Worm (Caenorhabditis elegans) whole organism, L2 larva: Measurements from ENCODE around the gene K08D8.9.

Experiments used
- C34F6.9 ChIP-seq: fragments of 150-350 bp; optimal IDR thresholded peaks from 2 replicates; lab custom pipeline; 2014; ENCODE audit warnings: missing biosample characterization, missing genetic modification characterization
- F13H6.1 ChIP-seq: sonication (generic microtip); optimal IDR thresholded peaks from 2 replicates; lab custom pipeline; 2016; ENCODE audit warnings: missing genetic modification characterization, missing compliant biosample characterization
- R02D3.7 ChIP-seq: fragments of 150-350 bp; optimal IDR thresholded peaks from 2 replicates; lab custom pipeline; 2014; ENCODE audit warnings: missing biosample characterization, missing genetic modification characterization
- Y55F3AM.14 ChIP-seq: fragments of 200-800 bp; sonication (Bioruptor generic); optimal IDR thresholded peaks from 2 replicates; lab custom pipeline; 2018; ENCODE audit warnings: mild to moderate bottlenecking, missing genetic modification characterization, missing compliant biosample characterization
- ZK546.5 ChIP-seq: sonication (generic microtip); optimal IDR thresholded peaks from 2 replicates; lab custom pipeline; 2017; ENCODE audit warnings: missing biosample characterization, missing genetic modification characterization
- blmp-1 ChIP-seq: sonication (generic microtip); optimal IDR thresholded peaks from 2 replicates; lab custom pipeline; 2017; ENCODE audit warnings: missing genetic modification characterization, mild to moderate bottlenecking, missing compliant biosample characterization, antibody characterized with exemption, moderate library complexity; ENCODE audit not compliant: insufficient read depth
- ceh-16 ChIP-seq: fragments of 150-350 bp; optimal IDR thresholded peaks from 2 replicates; lab custom pipeline; 2014; ENCODE audit warnings: missing biosample characterization, missing genetic modification characterization
- ceh-82 ChIP-seq: fragments of 150-350 bp; optimal IDR thresholded peaks from 2 replicates; lab custom pipeline; 2014; ENCODE audit warnings: missing biosample characterization, missing genetic modification characterization
- crh-2 ChIP-seq: sonication (generic microtip); optimal IDR thresholded peaks from 2 replicates; lab custom pipeline; 2017; ENCODE audit warnings: missing biosample characterization, missing genetic modification characterization
- dmd-4 ChIP-seq: sonication (generic microtip); optimal IDR thresholded peaks from 2 replicates; lab custom pipeline; 2017; ENCODE audit warnings: missing biosample characterization, missing genetic modification characterization
- egl-27 ChIP-seq: sonication (generic microtip); optimal IDR thresholded peaks from 3 replicates; lab custom pipeline; 2017; ENCODE audit warnings: missing biosample characterization, missing genetic modification reagents, missing genetic modification characterization
- elt-1 ChIP-seq: fragments of 150-350 bp; optimal IDR thresholded peaks from 2 replicates; lab custom pipeline; 2014; ENCODE audit warnings: missing biosample characterization, missing genetic modification characterization
- elt-3 ChIP-seq: sonication (generic microtip); optimal IDR thresholded peaks from 2 replicates; lab custom pipeline; 2017; ENCODE audit warnings: missing biosample characterization, missing genetic modification characterization
- fos-1 ChIP-seq: fragments of 150-350 bp; optimal IDR thresholded peaks from 2 replicates; lab custom pipeline; 2014; ENCODE audit warnings: missing biosample characterization, missing genetic modification characterization
- gmeb-1 ChIP-seq: fragments of 150-350 bp; optimal IDR thresholded peaks from 2 replicates; lab custom pipeline; 2014; ENCODE audit warnings: missing biosample characterization, missing genetic modification characterization
- lin-39 ChIP-seq: fragments of 150-350 bp; optimal IDR thresholded peaks from 2 replicates; lab custom pipeline; 2014; ENCODE audit warnings: missing biosample characterization, missing genetic modification reagents, missing genetic modification characterization
- mab-5 ChIP-seq: fragments of 150-350 bp; optimal IDR thresholded peaks from 2 replicates; lab custom pipeline; 2014; ENCODE audit warnings: missing biosample characterization, missing genetic modification characterization
- mbf-1 ChIP-seq: sonication (generic microtip); optimal IDR thresholded peaks from 2 replicates; lab custom pipeline; 2017; ENCODE audit warnings: missing biosample characterization, missing genetic modification characterization
- mdl-1 ChIP-seq, 2 experiments: fragments of 150-350 bp in 1 of 2; sonication (generic microtip) in 1 of 2; optimal IDR thresholded peaks; 2 replicates each; lab custom pipeline; 2017; ENCODE audit warnings: missing biosample characterization in 2 of 2, missing genetic modification characterization in 2 of 2
- nhr-10 ChIP-seq: sonication (generic microtip); optimal IDR thresholded peaks from 2 replicates; lab custom pipeline; 2017; ENCODE audit warnings: missing biosample characterization, missing genetic modification characterization
- nhr-11 ChIP-seq: fragments of 150-350 bp; optimal IDR thresholded peaks from 2 replicates; lab custom pipeline; 2014; ENCODE audit warnings: missing biosample characterization, missing genetic modification characterization
- nhr-129 ChIP-seq: fragments of 150-350 bp; optimal IDR thresholded peaks from 2 replicates; lab custom pipeline; 2014; ENCODE audit warnings: missing biosample characterization, missing genetic modification characterization
- nhr-21 ChIP-seq: fragments of 150-350 bp; optimal IDR thresholded peaks from 2 replicates; lab custom pipeline; 2014; ENCODE audit warnings: missing biosample characterization, missing genetic modification characterization
- nhr-23 ChIP-seq: fragments of 150-350 bp; optimal IDR thresholded peaks from 2 replicates; lab custom pipeline; 2014; ENCODE audit warnings: missing biosample characterization, missing genetic modification reagents, missing genetic modification characterization
- nhr-25 ChIP-seq: fragments of 150-350 bp; sonication (generic microtip); optimal IDR thresholded peaks from 3 replicates; lab custom pipeline; 2014; ENCODE audit warnings: missing biosample characterization, missing genetic modification characterization
- nhr-6 ChIP-seq: fragments of 150-350 bp; optimal IDR thresholded peaks from 2 replicates; lab custom pipeline; 2014; ENCODE audit warnings: missing biosample characterization, missing genetic modification characterization
- nhr-77 ChIP-seq: fragments of 150-350 bp; optimal IDR thresholded peaks from 2 replicates; lab custom pipeline; 2014; ENCODE audit warnings: missing biosample characterization, missing genetic modification characterization
- peb-1 ChIP-seq: fragments of 150-350 bp; optimal IDR thresholded peaks from 2 replicates; lab custom pipeline; 2014; ENCODE audit warnings: missing biosample characterization, missing genetic modification characterization
- sem-4 ChIP-seq: fragments of 150-350 bp; optimal IDR thresholded peaks from 2 replicates; lab custom pipeline; 2014; ENCODE audit warnings: missing biosample characterization, missing genetic modification reagents, missing genetic modification characterization
- skn-1 ChIP-seq: sonication (generic microtip); optimal IDR thresholded peaks from 2 replicates; lab custom pipeline; 2017; ENCODE audit warnings: missing biosample characterization, missing genetic modification characterization
- sma-9 ChIP-seq, 2 experiments: fragments of 150-350 bp in 1 of 2; sonication (generic microtip) in 1 of 2; optimal IDR thresholded peaks; 2 replicates each; lab custom pipeline; 2014 to 2016; ENCODE audit warnings: missing genetic modification characterization in 2 of 2, mild to moderate bottlenecking in 1 of 2, missing biosample characterization in 1 of 2, missing compliant biosample characterization in 1 of 2, missing genetic modification reagents in 1 of 2, moderate library complexity in 1 of 2
- unc-39 ChIP-seq: fragments of 150-350 bp; optimal IDR thresholded peaks from 2 replicates; lab custom pipeline; 2014; ENCODE audit warnings: missing biosample characterization, missing genetic modification characterization
- unc-55 ChIP-seq: fragments of 150-350 bp; sonication (generic microtip); optimal IDR thresholded peaks from 3 replicates; lab custom pipeline; 2014; ENCODE audit warnings: missing biosample characterization, missing genetic modification reagents, missing genetic modification characterization
- zag-1 ChIP-seq: fragments of 150-350 bp; optimal IDR thresholded peaks from 2 replicates; lab custom pipeline; 2014; ENCODE audit warnings: missing biosample characterization, missing genetic modification characterization
- ztf-1 ChIP-seq: fragments of 200-800 bp; sonication (Bioruptor generic); conservative IDR thresholded peaks from 2 replicates; pipeline ENCODE4 v1.3.6; 2022; ENCODE audit warnings: missing genetic modification characterization, missing compliant biosample characterization
- ztf-11 ChIP-seq: sonication (generic microtip); optimal IDR thresholded peaks from 2 replicates; lab custom pipeline; 2017; ENCODE audit warnings: missing biosample characterization, missing genetic modification characterization
- ztf-4 ChIP-seq: fragments of 150-350 bp; optimal IDR thresholded peaks from 2 replicates; lab custom pipeline; 2014; ENCODE audit warnings: missing biosample characterization, missing genetic modification characterization

The K08D8.9 gene

DNA sequence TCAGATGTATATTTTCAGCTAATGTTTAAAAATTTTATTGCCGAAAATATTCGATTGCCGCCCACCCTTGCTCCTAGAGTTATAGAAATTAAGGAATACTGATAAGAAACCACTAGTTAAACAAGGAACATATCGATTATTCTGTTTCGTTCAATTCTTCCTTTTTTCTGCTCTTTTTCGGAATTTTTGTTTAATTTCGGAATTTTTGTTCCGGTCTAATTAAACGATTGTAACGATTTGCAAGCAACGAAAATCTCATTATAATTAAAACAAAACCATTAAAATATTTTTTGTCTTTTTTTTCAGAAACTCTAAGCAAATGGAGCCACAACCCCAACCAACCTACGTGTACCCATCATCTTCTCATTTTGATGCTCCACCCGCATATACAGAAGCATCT, 7.3 kb upstream of the K08D8.9 start, which contains the start of gene K08D8.1:
Gene K08D8.1 (plus strand): TSS at position 301 of the 400 bp plus-strand sequence.
- TF ChIP-seq fos-1 (no peak), ztf-4 (tag; lab: Kevin White, UChicago) (no peak), C34F6.9 (tag; lab: Kevin White, UChicago) (no peak), unc-39 (tag; lab: Kevin White, UChicago) (no peak), elt-1 (no peak), dmd-4 (tag; lab: Kevin White, UChicago) (no peak), lin-39 (tag; lab: Kevin White, UChicago) (no peak)

DNA sequence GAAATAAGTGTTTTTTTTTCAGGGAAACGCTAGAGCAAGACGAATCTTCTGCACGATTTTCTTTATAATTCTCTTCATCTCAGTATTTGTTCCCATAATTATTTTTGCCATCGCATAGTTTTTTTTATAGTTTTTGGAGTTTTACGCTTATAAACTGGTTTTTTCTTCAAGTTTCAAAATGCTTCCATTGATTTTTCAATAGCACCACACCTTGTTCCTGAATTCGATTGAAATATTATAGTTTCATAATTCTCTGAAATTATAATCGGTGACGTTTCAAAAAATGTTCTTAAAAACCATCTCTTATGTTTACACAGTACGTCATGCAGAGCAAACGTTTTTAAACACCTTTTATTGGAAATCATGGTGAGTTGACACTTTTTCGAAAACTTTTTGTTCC, 6.3 kb upstream of the K08D8.9 start, which contains the start of gene K08D8.12:
Gene K08D8.12 (plus strand): TSS at position 301 of the 400 bp plus-strand sequence.
- TF ChIP-seq ceh-82 (tag; lab: Kevin White, UChicago) (no peak), mab-5 (no peak), nhr-21 (tag; lab: Kevin White, UChicago) (no peak), Y55F3AM.14 (GFP tag; lab: Kevin White, UChicago) (no peak), dmd-4 (tag; lab: Kevin White, UChicago) (no peak), mbf-1 (no peak), nhr-129 (tag; lab: Kevin White, UChicago) (no peak), ztf-1 (GFP tag; lab: Robert Waterston, UW) (no peak), unc-39 (tag; lab: Kevin White, UChicago) (no peak), nhr-23 (no peak), gmeb-1 (tag; lab: Kevin White, UChicago) (no peak)

DNA sequence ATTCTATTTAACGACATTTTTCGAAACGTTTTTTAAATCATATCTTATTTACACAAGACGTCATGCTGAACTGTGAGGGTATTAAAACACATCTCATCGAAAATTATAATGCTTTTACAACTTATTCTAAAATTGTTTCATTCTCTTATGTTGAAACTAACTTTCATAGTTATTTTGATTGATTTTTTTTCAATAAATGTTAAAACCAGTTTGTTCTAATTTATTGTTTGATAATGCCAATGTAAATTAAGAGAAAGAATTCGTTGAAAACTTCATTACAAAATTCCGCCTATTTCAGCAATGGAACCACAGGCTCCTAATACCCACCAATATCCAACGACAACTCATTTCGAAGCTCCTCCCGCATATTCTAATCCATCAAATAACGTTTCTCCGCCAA, 4.5 kb upstream of the K08D8.9 start, which contains the start of gene K08D8.11:
Gene K08D8.11 (plus strand): TSS at position 301 of the 400 bp plus-strand sequence.
- TF ChIP-seq elt-1 (no peak), ztf-11 (no peak), unc-55 (GFP tag; lab: Kevin White, UChicago) (no peak), nhr-25 (tag; lab: Kevin White, UChicago) (no peak), nhr-23 (no peak), R02D3.7 (tag; lab: Kevin White, UChicago) (no peak), elt-3 (no peak), mdl-1 (tag; optimal IDR thresholded peaks at IDR 0.05; lab: Kevin White, UChicago) (no peak), ZK546.5 (tag; lab: Kevin White, UChicago) (no peak), nhr-21 (tag; lab: Kevin White, UChicago) (no peak), egl-27 (tag; lab: Kevin White, UChicago) (no peak), Y55F3AM.14 (GFP tag; lab: Kevin White, UChicago) (no peak), zag-1 (no peak)

DNA sequence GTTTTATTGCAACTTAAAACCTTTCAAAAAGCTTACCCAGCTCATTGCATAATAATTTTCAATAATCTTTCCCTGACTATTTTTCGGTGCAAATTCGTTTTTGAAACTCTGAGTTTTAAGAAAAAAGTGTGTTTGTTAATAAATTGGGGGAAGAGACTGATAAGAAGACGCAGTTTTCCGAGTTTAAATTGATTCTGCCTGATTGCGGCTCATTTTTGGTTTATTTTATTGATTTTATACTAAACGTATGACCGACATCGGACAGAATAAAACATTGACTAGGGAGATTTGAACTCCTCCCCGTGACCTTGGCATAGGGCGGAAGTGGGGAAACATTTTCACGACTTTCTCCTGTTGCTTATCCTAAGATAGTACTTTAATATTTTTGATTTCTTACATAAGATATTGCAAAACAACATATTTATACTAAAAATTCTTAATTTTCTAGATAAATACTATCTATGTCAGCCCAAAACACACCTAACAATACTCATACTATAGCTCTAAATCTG, 3.1 kb upstream of the K08D8.9 start, which contains the start of gene K08D8.7:
Gene K08D8.7 (plus strand): TSS at position 462 of the 512 bp plus-strand sequence.
- no peak for TF ChIP-seq nhr-11 (tag; lab: Kevin White, UChicago)
- peak; percentile 70 for TF ChIP-seq fos-1

DNA sequence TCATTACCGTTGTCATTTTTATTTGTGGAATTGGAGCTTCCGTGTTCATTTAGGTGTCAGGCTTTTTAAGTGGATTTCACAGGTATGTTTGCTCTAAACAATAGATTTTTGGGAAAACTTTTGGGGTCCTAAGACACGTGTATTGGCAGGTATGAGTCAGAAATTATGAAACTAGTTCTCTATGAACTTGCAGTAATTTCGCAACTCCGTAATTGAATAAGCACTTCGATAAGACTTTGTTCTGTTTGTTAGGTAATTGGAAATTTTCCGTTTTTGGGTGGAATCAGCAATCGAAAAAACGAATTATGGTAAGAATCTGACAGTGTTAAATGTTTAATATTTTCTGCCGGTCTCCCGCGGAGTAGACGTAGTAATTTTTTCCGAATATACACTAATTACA, 2.3 kb upstream of the K08D8.9 start:
- TF ChIP-seq nhr-6 (tag; lab: Kevin White, UChicago) (no peak), peb-1 (tag; lab: Kevin White, UChicago) (no peak), blmp-1 (tag; lab: Kevin White, UChicago) (no peak)
- TF ChIP-seq, all 48 proteins: peak for 0

DNA sequence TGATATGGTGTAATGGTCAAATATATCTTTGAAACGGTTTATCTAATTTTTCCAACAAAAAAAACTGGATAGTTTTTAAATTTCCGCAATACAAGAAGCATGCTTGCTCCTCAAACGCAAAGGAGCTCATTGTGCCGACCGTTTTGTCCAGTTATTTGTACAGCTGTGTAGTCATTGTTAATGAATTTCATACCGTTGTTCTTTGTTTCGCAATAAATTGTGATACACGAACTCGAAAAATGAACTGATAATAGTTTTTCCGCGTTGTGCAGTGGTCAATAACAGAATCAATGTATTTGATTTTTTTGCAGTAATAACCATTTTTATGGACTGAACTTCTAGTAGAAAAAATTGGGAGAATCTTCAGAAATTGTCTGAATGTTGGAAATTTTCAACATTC, 669 bp upstream of the K08D8.9 start:
- no peak for TF ChIP-seq ztf-4 (tag; lab: Kevin White, UChicago)

DNA sequence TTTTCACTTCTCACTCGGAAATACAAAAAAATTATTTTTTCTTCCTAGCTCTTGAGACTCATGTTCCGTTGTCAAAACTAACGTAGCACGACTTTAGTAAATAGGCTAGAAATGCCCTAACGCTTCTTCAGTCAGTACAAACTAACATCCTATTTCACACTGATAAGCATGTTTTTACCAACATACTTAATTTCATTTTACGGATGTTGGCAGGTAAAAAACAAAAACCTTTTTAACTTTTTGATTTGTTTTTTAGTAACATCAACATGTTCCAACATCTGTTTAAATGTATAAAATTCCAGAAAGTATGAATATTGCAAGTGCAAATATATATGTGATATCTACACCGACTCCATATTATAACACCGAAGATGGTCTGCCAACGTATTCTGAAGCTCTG, 775 bp downstream of the K08D8.9 start, which contains the start of gene K08D8.10:
Gene K08D8.10 (plus strand): TSS at position 301 of the 400 bp plus-strand sequence.
- TF ChIP-seq skn-1 (tag; lab: Kevin White, UChicago) = no peak
- no peak for TF ChIP-seq F13H6.1
- no peak for TF ChIP-seq elt-3
- no peak for TF ChIP-seq sem-4
- no peak for TF ChIP-seq ceh-16
- no peak for TF ChIP-seq sma-9 (GFP tag; optimal IDR thresholded peaks at IDR 0.05; lab: Kevin White, UChicago)
- no peak for TF ChIP-seq sma-9 (tag; optimal IDR thresholded peaks at IDR 0.05; lab: Kevin White, UChicago)
- no peak for TF ChIP-seq peb-1 (tag; lab: Kevin White, UChicago)
- TF ChIP-seq unc-39 (tag; lab: Kevin White, UChicago) = no peak
- no peak for TF ChIP-seq nhr-77 (tag; lab: Kevin White, UChicago)
- TF ChIP-seq gmeb-1 (tag; lab: Kevin White, UChicago) = no peak
- TF ChIP-seq mdl-1 (tag; optimal IDR thresholded peaks at IDR 0.05; lab: Kevin White, UChicago) = no peak
- no peak for TF ChIP-seq lin-39 (tag; lab: Kevin White, UChicago)
- no peak for TF ChIP-seq crh-2 (tag; lab: Kevin White, UChicago)
- no peak for TF ChIP-seq R02D3.7 (tag; lab: Kevin White, UChicago)
- TF ChIP-seq mab-5 = no peak
- no peak for TF ChIP-seq nhr-10
